Worm (Caenorhabditis elegans) whole organism, L4/young adult: ENCODE results near the gene ZC395.5.

Experiments used
- W03F9.2 ChIP-seq: fragments of 150-350 bp; optimal IDR thresholded peaks from 2 replicates; lab custom pipeline; 2014; ENCODE audit warnings: missing biosample characterization, missing genetic modification characterization
- dao-5 ChIP-seq: sonication (generic microtip); optimal IDR thresholded peaks from 2 replicates; lab custom pipeline; 2016; ENCODE audit warnings: missing genotype, missing genetic modification characterization, moderate library complexity, missing compliant biosample characterization
- him-1 ChIP-seq: sonication (generic microtip); optimal IDR thresholded peaks from 2 replicates; lab custom pipeline; 2016; ENCODE audit warnings: missing genotype, missing genetic modification reagents, missing genetic modification characterization, missing compliant biosample characterization

ZC395.5 gene

DNA sequence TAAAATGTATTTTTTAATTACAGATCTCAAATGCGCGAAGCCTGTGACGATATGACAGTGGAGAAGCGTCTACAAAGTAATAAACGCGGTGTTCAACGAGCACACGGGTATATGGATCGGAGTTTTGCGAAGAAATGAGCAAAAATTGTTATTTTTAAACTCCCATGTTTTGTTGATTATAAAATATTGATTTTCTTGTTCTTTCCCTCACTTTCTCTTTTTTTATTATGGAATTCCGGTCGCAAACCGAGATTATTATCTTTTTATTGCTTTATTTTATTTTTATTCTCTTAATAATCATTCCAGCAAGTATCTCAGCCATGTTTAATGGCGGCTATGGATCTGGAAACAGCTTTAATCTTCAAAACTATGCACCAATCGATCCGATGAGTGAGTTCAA, 43.3 kb downstream of the ZC395.5 start, which contains the start of gene pqe-1:
Gene pqe-1, plus strand, starts transcription at position 301 of the 400 bp plus-strand sequence.
- TF ChIP-seq W03F9.2 (tag; lab: Kevin White, UChicago) (no peak), dao-5 (tag; lab: Kevin White, UChicago) (no peak), him-1 (tag; lab: Kevin White, UChicago) (no peak)
